Fruit fly (Drosophila melanogaster) whole organism, embryonic: Measurements from ENCODE around the gene CG3544.
A peak's percentile ranks its signal among the peaks of the same experiment; 100 is the strongest.

Source experiments
- Aef1 ChIP-seq: fragments of 200-800 bp; sonication (Bioruptor generic); IDR thresholded peaks from 3 replicates; pipeline ENCODE4 v1.3.6; 2022; ENCODE audit warnings: missing biosample characterization, missing genetic modification characterization
- CG10274 ChIP-seq: fragments of 200-800 bp; sonication (Bioruptor generic); optimal IDR thresholded peaks from 3 replicates; lab custom pipeline; 2017; ENCODE audit warnings: missing biosample characterization, mild to moderate bottlenecking, missing genetic modification characterization
- CG10366 ChIP-seq: fragments of 200-800 bp; sonication (Bioruptor generic); IDR thresholded peaks from 2 replicates; pipeline ENCODE4 v1.3.6; 2022; ENCODE audit warnings: missing biosample characterization, missing genetic modification characterization
- CG11398 ChIP-seq: fragments of 200-800 bp; sonication (Bioruptor generic); optimal IDR thresholded peaks from 2 replicates; lab custom pipeline; 2016; ENCODE audit warnings: missing biosample characterization, missing genetic modification characterization
- CG11695 ChIP-seq: fragments of 200-800 bp; sonication (Bioruptor generic); IDR thresholded peaks from 3 replicates; pipeline ENCODE4 v1.3.6; 2022; ENCODE audit warnings: missing biosample characterization, missing genetic modification characterization
- CG11723 ChIP-seq: fragments of 200-800 bp; sonication (Bioruptor generic); optimal IDR thresholded peaks from 2 replicates; lab custom pipeline; 2017; ENCODE audit warnings: missing biosample characterization, mild to moderate bottlenecking, missing genetic modification characterization
- CG12219 ChIP-seq: fragments of 200-800 bp; sonication (Bioruptor generic); optimal IDR thresholded peaks from 3 replicates; lab custom pipeline; 2018; ENCODE audit warnings: missing biosample characterization, mild to moderate bottlenecking, missing genetic modification characterization
- CG12744 ChIP-seq: fragments of 200-800 bp; sonication (Bioruptor generic); optimal IDR thresholded peaks from 2 replicates; lab custom pipeline; 2016; ENCODE audit warnings: missing biosample characterization, missing genetic modification characterization
- CG14050 ChIP-seq: fragments of 200-800 bp; sonication (Bioruptor generic); IDR thresholded peaks from 3 replicates; pipeline ENCODE4 v1.3.6; 2022; ENCODE audit warnings: missing biosample characterization, missing genetic modification characterization
- CG14860 ChIP-seq: fragments of 200-800 bp; sonication (Bioruptor generic); IDR thresholded peaks from 3 replicates; pipeline ENCODE4 v1.3.6; 2022; ENCODE audit warnings: missing biosample characterization, missing genetic modification characterization; ENCODE audit not compliant: partially characterized antibody
- CG15011 ChIP-seq: fragments of 200-800 bp; sonication (Bioruptor generic); optimal IDR thresholded peaks from 3 replicates; lab custom pipeline; 2018; ENCODE audit warnings: missing biosample characterization, mild to moderate bottlenecking, missing genetic modification characterization
- CG15479 ChIP-seq: fragments of 200-800 bp; sonication (Bioruptor generic); optimal IDR thresholded peaks from 3 replicates; lab custom pipeline; 2019; ENCODE audit warnings: missing biosample characterization, mild to moderate bottlenecking, missing genetic modification characterization, moderate library complexity
- CG16863 ChIP-seq: fragments of 200-800 bp; sonication (Bioruptor generic); optimal IDR thresholded peaks from 3 replicates; lab custom pipeline; 2016; ENCODE audit warnings: missing biosample characterization, missing genetic modification characterization
- CG30403 ChIP-seq: fragments of 200-800 bp; sonication (Bioruptor generic); optimal IDR thresholded peaks from 3 replicates; lab custom pipeline; 2016; ENCODE audit warnings: missing biosample characterization, missing genetic modification characterization
- CG3163 ChIP-seq: fragments of 200-800 bp; sonication (Bioruptor generic); optimal IDR thresholded peaks from 3 replicates; lab custom pipeline; 2016; ENCODE audit warnings: missing biosample characterization, missing genetic modification characterization
- CG43689 ChIP-seq: fragments of 200-800 bp; sonication (Bioruptor generic); IDR thresholded peaks from 2 replicates; pipeline ENCODE4 v1.3.6; 2022; ENCODE audit warnings: missing biosample characterization, missing genetic modification characterization
- CG5245 ChIP-seq: fragments of 200-800 bp; sonication (Bioruptor generic); optimal IDR thresholded peaks from 3 replicates; lab custom pipeline; 2016; ENCODE audit warnings: missing biosample characterization, missing genetic modification characterization
- CG6854 ChIP-seq: fragments of 200-800 bp; sonication (Bioruptor generic); optimal IDR thresholded peaks from 3 replicates; lab custom pipeline; 2017; ENCODE audit warnings: missing biosample characterization, mild to moderate bottlenecking, missing genetic modification characterization
- CG8944 ChIP-seq: fragments of 200-800 bp; sonication (Bioruptor generic); optimal IDR thresholded peaks from 3 replicates; lab custom pipeline; 2016; ENCODE audit warnings: missing biosample characterization, missing genetic modification characterization
- CHES-1-like ChIP-seq: fragments of 200-800 bp; sonication (Bioruptor generic); optimal IDR thresholded peaks from 2 replicates; lab custom pipeline; 2016; ENCODE audit warnings: missing biosample characterization, missing genetic modification characterization
- CoRest ChIP-seq: fragments of 200-800 bp; sonication (Bioruptor generic); optimal IDR thresholded peaks from 3 replicates; lab custom pipeline; 2018; ENCODE audit warnings: missing biosample characterization, mild to moderate bottlenecking, missing genetic modification characterization, moderate library complexity
- D19A ChIP-seq: fragments of 200-800 bp; optimal IDR thresholded peaks from 3 replicates; lab custom pipeline; 2019; ENCODE audit warnings: missing biosample characterization, mild to moderate bottlenecking, missing genetic modification characterization, moderate library complexity
- Dbx ChIP-seq: fragments of 200-800 bp; sonication (Bioruptor generic); IDR thresholded peaks from 3 replicates; pipeline ENCODE4 v1.3.6; 2022; ENCODE audit warnings: missing biosample characterization, missing genetic modification characterization
- Fer1 ChIP-seq: fragments of 200-800 bp; sonication (Bioruptor generic); optimal IDR thresholded peaks from 2 replicates; lab custom pipeline; 2017; ENCODE audit warnings: missing biosample characterization, mild to moderate bottlenecking, missing genetic modification characterization
- HLH54F ChIP-seq: fragments of 200-800 bp; sonication (Bioruptor generic); optimal IDR thresholded peaks from 3 replicates; lab custom pipeline; 2016; ENCODE audit warnings: missing biosample characterization, missing genetic modification characterization
- HmgD ChIP-seq: fragments of 200-800 bp; sonication (Bioruptor generic); optimal IDR thresholded peaks from 3 replicates; lab custom pipeline; 2016; ENCODE audit warnings: missing biosample characterization, missing genetic modification characterization
- Myb ChIP-seq: fragments of 200-800 bp; sonication (Bioruptor generic); optimal IDR thresholded peaks from 2 replicates; lab custom pipeline; 2016; ENCODE audit warnings: missing biosample characterization, missing genetic modification characterization
- NFAT ChIP-seq: fragments of 200-800 bp; sonication (Bioruptor generic); IDR thresholded peaks from 2 replicates; pipeline ENCODE4 v1.3.6; 2022; ENCODE audit warnings: missing biosample characterization, missing genetic modification characterization
- Nf-YC ChIP-seq: fragments of 200-800 bp; optimal IDR thresholded peaks from 3 replicates; lab custom pipeline; 2019; ENCODE audit warnings: missing biosample characterization, mild to moderate bottlenecking, missing genetic modification characterization, moderate library complexity
- Ravus ChIP-seq: fragments of 200-800 bp; sonication (Bioruptor generic); IDR thresholded peaks from 2 replicates; pipeline ENCODE4 v1.3.6; 2022; ENCODE audit warnings: missing biosample characterization, missing genetic modification characterization
- Sin3A ChIP-seq: fragments of >200 bp; optimal IDR thresholded peaks from 2 replicates; lab custom pipeline; 2018
- Sry-δ ChIP-seq: fragments of 200-800 bp; sonication (Bioruptor generic); optimal IDR thresholded peaks from 2 replicates; lab custom pipeline; 2016; ENCODE audit warnings: missing biosample characterization, missing genetic modification characterization
- TFAM ChIP-seq: fragments of 200-800 bp; sonication (Bioruptor generic); optimal IDR thresholded peaks from 2 replicates; lab custom pipeline; 2017; ENCODE audit warnings: missing biosample characterization, missing genetic modification characterization, inconsistent platforms
- ab ChIP-seq: fragments of 200-800 bp; sonication (Bioruptor generic); optimal IDR thresholded peaks from 2 replicates; lab custom pipeline; 2016; ENCODE audit warnings: missing biosample characterization, missing genetic modification characterization
- ap ChIP-seq: fragments of 200-800 bp; sonication (Bioruptor generic); IDR thresholded peaks from 2 replicates; pipeline ENCODE4 v1.3.6; 2022; ENCODE audit warnings: missing biosample characterization, missing genetic modification characterization
- ase ChIP-seq: fragments of 200-800 bp; sonication (Bioruptor generic); IDR thresholded peaks from 3 replicates; pipeline ENCODE4 v1.3.6; 2022; ENCODE audit warnings: missing biosample characterization, missing genetic modification characterization
- ewg ChIP-seq: fragments of 200-800 bp; sonication (Bioruptor generic); optimal IDR thresholded peaks from 3 replicates; lab custom pipeline; 2017; ENCODE audit warnings: mild to moderate bottlenecking, missing biosample characterization, missing genetic modification reagents, missing genetic modification characterization
- ftz-f1 ChIP-seq: fragments of 200-800 bp; sonication (Bioruptor generic); optimal IDR thresholded peaks from 2 replicates; lab custom pipeline; 2016; ENCODE audit warnings: missing biosample characterization, missing genetic modification characterization
- gcm2 ChIP-seq: fragments of 200-800 bp; sonication (Bioruptor generic); optimal IDR thresholded peaks from 2 replicates; lab custom pipeline; 2016; ENCODE audit warnings: missing biosample characterization, missing genetic modification characterization
- ind ChIP-seq: fragments of 200-800 bp; sonication (Bioruptor generic); optimal IDR thresholded peaks from 3 replicates; lab custom pipeline; 2016; ENCODE audit warnings: missing biosample characterization, missing genetic modification characterization
- lov ChIP-seq, 2 experiments: fragments of 200-800 bp in 1 of 2; fragments of >200 bp in 1 of 2; sonication (Bioruptor generic) in 1 of 2; IDR thresholded peaks in 1 of 2; optimal IDR thresholded peaks in 1 of 2; 2 replicates in 1 of 2; 3 replicates in 1 of 2; pipeline versions ENCODE4 v1.3.6 to Lab custom; 2017 to 2022; ENCODE audit warnings: missing biosample characterization in 1 of 2, missing genetic modification characterization in 1 of 2
- mld ChIP-seq: fragments of 200-800 bp; sonication (Bioruptor generic); IDR thresholded peaks from 3 replicates; pipeline ENCODE4 v1.3.6; 2022; ENCODE audit warnings: missing biosample characterization, missing genetic modification characterization; ENCODE audit not compliant: partially characterized antibody
- nom ChIP-seq: fragments of 200-800 bp; sonication (Bioruptor generic); optimal IDR thresholded peaks from 2 replicates; lab custom pipeline; 2017; ENCODE audit warnings: missing biosample characterization, missing genetic modification characterization, mild to moderate bottlenecking, moderate library complexity, missing genetic modification reagents
- pan ChIP-seq, 4 experiments: fragments of >200 bp in 3 of 4; fragments of 200-800 bp in 1 of 4; sonication (Bioruptor generic) in 1 of 4; optimal IDR thresholded peaks in 3 of 4; IDR thresholded peaks in 1 of 4; 2 replicates each; pipeline versions ENCODE4 v1.3.6 to Lab custom; 2017 to 2022; ENCODE audit warnings: missing biosample characterization in 2 of 4, missing genetic modification characterization in 2 of 4, mixed read lengths in 1 of 4
- phol ChIP-seq: fragments of 200-800 bp; sonication (Bioruptor generic); optimal IDR thresholded peaks from 3 replicates; lab custom pipeline; 2018; ENCODE audit warnings: missing biosample characterization, mild to moderate bottlenecking, missing genetic modification characterization, moderate library complexity
- ro ChIP-seq: fragments of 200-800 bp; sonication (Bioruptor generic); IDR thresholded peaks from 2 replicates; pipeline ENCODE4 v1.3.6; 2022; ENCODE audit warnings: missing biosample characterization, missing genetic modification characterization
- stc ChIP-seq: fragments of 200-800 bp; sonication (Bioruptor generic); IDR thresholded peaks from 2 replicates; pipeline ENCODE4 v1.3.6; 2022; ENCODE audit warnings: missing biosample characterization, missing genetic modification characterization
- stwl ChIP-seq: fragments of 200-800 bp; sonication (Bioruptor generic); optimal IDR thresholded peaks from 3 replicates; lab custom pipeline; 2018; ENCODE audit warnings: missing biosample characterization, mild to moderate bottlenecking, missing genetic modification characterization, moderate library complexity
- tap ChIP-seq: fragments of 200-800 bp; optimal IDR thresholded peaks from 3 replicates; lab custom pipeline; 2019; ENCODE audit warnings: missing biosample characterization, mild to moderate bottlenecking, missing genetic modification characterization, moderate library complexity
- vfl ChIP-seq: fragments of 200-800 bp; sonication (Bioruptor generic); optimal IDR thresholded peaks from 2 replicates; lab custom pipeline; 2016; ENCODE audit warnings: missing biosample characterization, missing genetic modification characterization
- zfh1 ChIP-seq: fragments of 200-800 bp; sonication (Bioruptor generic); IDR thresholded peaks from 3 replicates; pipeline ENCODE4 v1.3.6; 2022; ENCODE audit warnings: missing biosample characterization, missing genetic modification characterization

CG3544 gene

DNA sequence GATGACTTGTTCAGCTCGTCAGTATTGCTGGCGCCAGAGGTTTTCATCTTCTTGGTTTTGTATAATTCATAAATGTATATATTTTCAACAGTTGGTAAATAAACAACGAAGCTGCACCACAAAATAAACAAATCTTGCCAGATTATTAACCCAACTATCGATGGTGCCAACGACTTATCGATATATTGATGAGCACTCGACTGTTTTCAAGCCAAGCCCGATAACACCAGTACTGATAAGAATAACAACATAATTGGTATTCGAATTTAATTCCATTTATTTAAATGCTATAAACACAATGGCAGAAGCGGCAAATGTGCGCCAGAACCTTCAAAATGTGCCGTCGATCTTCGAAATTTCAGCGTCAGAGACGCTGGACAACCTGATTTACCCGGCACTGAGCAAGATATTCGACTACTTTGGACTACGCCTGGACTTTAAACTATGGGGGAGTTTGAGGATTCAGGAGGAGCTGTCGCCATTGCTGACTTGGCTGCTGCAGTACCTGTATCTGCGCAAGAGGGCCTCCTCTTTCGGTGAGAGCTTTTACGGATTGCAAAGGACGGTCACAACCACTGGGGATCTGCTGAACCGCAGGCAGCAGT lies 31.8 kb downstream of the CG3544 start, which contains the start of the genes Saf6 and Pex12 (continued):
- peak; percentile 15 for TF ChIP-seq Myb (GFP tag; lab: Kevin White, UChicago)
- TF ChIP-seq CG14860 (GFP tag; lab: Robert Waterston, UW) = peak; percentile 85
- TF ChIP-seq CoRest (tag; lab: Kevin White, UChicago) = no peak
- no peak for TF ChIP-seq CG43689 (GFP tag; lab: Robert Waterston, UW)
- TF ChIP-seq ewg (GFP tag; lab: Kevin White, UChicago) = no peak
- no peak for TF ChIP-seq Fer1 (GFP tag; lab: Kevin White, UChicago)
- 0 out of 3 replicates have a peak, but pooled peaks have one; percentile 51 for TF ChIP-seq mld
- no peak for TF ChIP-seq CHES-1-like (GFP tag; lab: Kevin White, UChicago)
- no peak for TF ChIP-seq CG12219 (GFP tag; lab: Kevin White, UChicago)
- no peak for TF ChIP-seq ap (GFP tag; lab: Robert Waterston, UW)
- TF ChIP-seq CG11695 (GFP tag; lab: Robert Waterston, UW) = no peak
- no peak for TF ChIP-seq pan (optimal IDR thresholded peaks at IDR 0.05; lab: Kevin White, UChicago)
- no peak for TF ChIP-seq pan (GFP tag; optimal IDR thresholded peaks at IDR 0.05 in 1 of 2, IDR thresholded peaks at IDR 0.05 in 1 of 2)
- TF ChIP-seq HLH54F = no peak
- no peak for TF ChIP-seq vfl
- no peak for TF ChIP-seq ro (GFP tag; lab: Robert Waterston, UW)
- no peak for TF ChIP-seq TFAM (GFP tag; lab: Kevin White, UChicago)
- TF ChIP-seq stc (GFP tag; lab: Robert Waterston, UW) = no peak
- peak; percentile 65 for TF ChIP-seq nom (GFP tag; lab: Kevin White, UChicago)
- TF ChIP-seq CG11723 (GFP tag; lab: Kevin White, UChicago) = no peak
- TF ChIP-seq Aef1 (GFP tag; lab: Robert Waterston, UW) = no peak
- no peak for TF ChIP-seq gcm2
- peak; percentile 68 for TF ChIP-seq Sry-δ (GFP tag; lab: Kevin White, UChicago)
- TF ChIP-seq CG11398 (GFP tag; lab: Kevin White, UChicago) = no peak
- TF ChIP-seq ase (GFP tag; lab: Robert Waterston, UW) = no peak
- TF ChIP-seq Sin3A (lab: Kevin White, UChicago) = peak; percentile 16
- no peak for TF ChIP-seq CG10274
- TF ChIP-seq CG6854 = no peak
- TF ChIP-seq CG5245 (GFP tag; lab: Kevin White, UChicago) = no peak
- TF ChIP-seq ftz-f1 = no peak
- no peak for TF ChIP-seq NFAT (GFP tag; lab: Robert Waterston, UW)
- no peak for TF ChIP-seq tap
- no peak for TF ChIP-seq ind
- no peak for TF ChIP-seq zfh1
- no peak for TF ChIP-seq CG15479
- no peak for TF ChIP-seq Ravus (GFP tag; lab: Robert Waterston, UW)
- TF ChIP-seq CG15011 (GFP tag; lab: Kevin White, UChicago) = no peak
- TF ChIP-seq D19A = no peak
- peak; percentile 45 for TF ChIP-seq stwl (tag; lab: Kevin White, UChicago)
- TF ChIP-seq CG3163 (GFP tag; lab: Kevin White, UChicago) = no peak
- no peak for TF ChIP-seq CG16863 (GFP tag; lab: Kevin White, UChicago)
- TF ChIP-seq ab (GFP tag; lab: Kevin White, UChicago) = no peak
- no peak for TF ChIP-seq CG14050 (GFP tag; lab: Robert Waterston, UW)
- TF ChIP-seq lov (optimal IDR thresholded peaks at IDR 0.05; lab: Kevin White, UChicago) = no peak
- TF ChIP-seq lov (GFP tag; IDR thresholded peaks at IDR 0.05; lab: Robert Waterston, UW) = no peak
- no peak for TF ChIP-seq Nf-YC (tag; lab: Kevin White, UChicago)
- TF ChIP-seq CG30403 (GFP tag; lab: Kevin White, UChicago) = no peak
- TF ChIP-seq CG10366 (GFP tag; lab: Robert Waterston, UW) = no peak
- TF ChIP-seq CG12744 (GFP tag; lab: Kevin White, UChicago) = no peak
- TF ChIP-seq phol = no peak
- no peak for TF ChIP-seq Dbx
- no peak for TF ChIP-seq HmgD (GFP tag; lab: Kevin White, UChicago)
- TF ChIP-seq CG8944 (GFP tag; lab: Kevin White, UChicago) = no peak
